Worm (Caenorhabditis elegans) whole organism, early embryonic: Measurements from ENCODE around the gene mig-6.

Experiments used
- ama-1 ChIP-seq: fragments of 150-350 bp; optimal IDR thresholded peaks from 2 replicates; lab custom pipeline; 2014
- flt-1 ChIP-seq: fragments of 200-800 bp; sonication (Bioruptor generic); IDR thresholded peaks from 2 replicates; pipeline ENCODE4 v1.3.6; 2022; ENCODE audit warnings: missing genetic modification characterization, missing compliant biosample characterization
- hmg-4 ChIP-seq: fragments of 200-800 bp; sonication (Bioruptor generic); optimal IDR thresholded peaks from 2 replicates; lab custom pipeline; 2018; ENCODE audit warnings: mild to moderate bottlenecking, missing genetic modification characterization, missing compliant biosample characterization
- tbx-11 ChIP-seq: fragments of 200-800 bp; sonication (Bioruptor generic); IDR thresholded peaks from 2 replicates; pipeline ENCODE4 v1.3.6; 2022; ENCODE audit warnings: missing genetic modification characterization, missing compliant biosample characterization
- tbx-37 ChIP-seq: fragments of 200-800 bp; sonication (Bioruptor generic); conservative IDR thresholded peaks from 2 replicates; pipeline ENCODE4 v1.3.6; 2022; ENCODE audit warnings: missing genetic modification reagents, missing genetic modification characterization, missing compliant biosample characterization

- TF ChIP-seq hmg-4 (GFP tag; lab: Kevin White, UChicago) (no peak), ama-1 (lab: Kevin White, UChicago) (no peak), flt-1 (GFP tag; lab: Robert Waterston, UW) (no peak), tbx-37 (GFP tag; lab: Robert Waterston, UW) (no peak), tbx-11 (GFP tag; lab: Robert Waterston, UW) (no peak)
These were observed 20.4 kb upstream of the mig-6 start for ce11 chrV:7806629-7807028.
